Worm (Caenorhabditis elegans) whole organism, L4/young adult: Measurements from ENCODE around the gene ets-5.

ENCODE experiments used
- W03F9.2 ChIP-seq: fragments of 150-350 bp; optimal IDR thresholded peaks from 2 replicates; lab custom pipeline; 2014; ENCODE audit warnings: missing biosample characterization, missing genetic modification characterization
- dao-5 ChIP-seq: sonication (generic microtip); optimal IDR thresholded peaks from 2 replicates; lab custom pipeline; 2016; ENCODE audit warnings: missing genotype, missing genetic modification characterization, moderate library complexity, missing compliant biosample characterization
- him-1 ChIP-seq: sonication (generic microtip); optimal IDR thresholded peaks from 2 replicates; lab custom pipeline; 2016; ENCODE audit warnings: missing genotype, missing genetic modification reagents, missing genetic modification characterization, missing compliant biosample characterization

ce11 chrX:5116180-5116579 is 31.9 kb upstream of the ets-5 start:
- TF ChIP-seq him-1 (tag; lab: Kevin White, UChicago) (no peak), W03F9.2 (tag; lab: Kevin White, UChicago) (no peak), dao-5 (tag; lab: Kevin White, UChicago) (no peak)
